Worm (Caenorhabditis elegans) whole organism, L1 larva: Measurements from ENCODE around the gene K10D11.5.

Experiments
- C34B4.2 ChIP-seq: sonication (generic microtip); optimal IDR thresholded peaks from 2 replicates; lab custom pipeline; 2017; ENCODE audit warnings: mild to moderate bottlenecking, missing genetic modification characterization, missing compliant biosample characterization
- F16B12.6 ChIP-seq: fragments of 150-350 bp; optimal IDR thresholded peaks from 2 replicates; lab custom pipeline; 2014; ENCODE audit warnings: missing biosample characterization, missing genetic modification characterization
- aly-2 ChIP-seq: fragments of 150-350 bp; optimal IDR thresholded peaks from 2 replicates; lab custom pipeline; 2014; ENCODE audit warnings: missing biosample characterization, missing genetic modification characterization
- ama-1 ChIP-seq: fragments of 150-350 bp; optimal IDR thresholded peaks from 2 replicates; lab custom pipeline; 2014
- blmp-1 ChIP-seq: fragments of 150-350 bp; optimal IDR thresholded peaks from 2 replicates; lab custom pipeline; 2014; ENCODE audit warnings: missing biosample characterization, missing genetic modification characterization
- dpl-1 ChIP-seq, 3 experiments: fragments of 150-350 bp in 2 of 3; sonication (generic microtip) in 1 of 3; optimal IDR thresholded peaks; 2 replicates each; lab custom pipeline; 2014 to 2017; ENCODE audit warnings: missing biosample characterization in 3 of 3, missing genetic modification characterization in 3 of 3, missing genetic modification reagents in 3 of 3
- efl-1 ChIP-seq, 4 experiments: fragments of 150-350 bp; optimal IDR thresholded peaks in 3 of 4; peaks in 1 of 4; 1 replicate in 1 of 4; 2 replicates in 3 of 4; lab custom pipeline; 2014; ENCODE audit warnings: missing biosample characterization in 2 of 4, missing genetic modification characterization in 2 of 4, missing genetic modification reagents in 2 of 4
- egl-13 ChIP-seq: sonication (generic microtip); optimal IDR thresholded peaks from 2 replicates; lab custom pipeline; 2016; ENCODE audit warnings: missing genotype, missing genetic modification reagents, missing genetic modification characterization, missing compliant biosample characterization
- elt-2 ChIP-seq: sonication (generic microtip); optimal IDR thresholded peaks from 2 replicates; lab custom pipeline; 2016; ENCODE audit warnings: missing genetic modification characterization, mild to moderate bottlenecking, inconsistent platforms, missing compliant biosample characterization, missing genetic modification reagents
- ets-5 ChIP-seq: fragments of 200-800 bp; sonication (Bioruptor generic); IDR thresholded peaks from 2 replicates; pipeline ENCODE4 v1.3.6; 2022; ENCODE audit warnings: missing genetic modification characterization, missing compliant biosample characterization
- fkh-8 ChIP-seq: sonication (generic microtip); optimal IDR thresholded peaks from 2 replicates; lab custom pipeline; 2016; ENCODE audit warnings: mild to moderate bottlenecking, missing genetic modification characterization, missing compliant biosample characterization
- hlh-17 ChIP-seq: fragments of 200-800 bp; sonication (Bioruptor generic); optimal IDR thresholded peaks from 2 replicates; lab custom pipeline; 2018; ENCODE audit warnings: missing genetic modification characterization, mild to moderate bottlenecking, missing compliant biosample characterization, moderate library complexity, borderline replicate concordance
- hlh-4 ChIP-seq: sonication (generic microtip); optimal IDR thresholded peaks from 2 replicates; lab custom pipeline; 2016; ENCODE audit warnings: mild to moderate bottlenecking, missing genetic modification characterization, missing compliant biosample characterization
- hpl-2 ChIP-seq: fragments of 150-350 bp; optimal IDR thresholded peaks from 2 replicates; lab custom pipeline; 2014; ENCODE audit warnings: missing biosample characterization, missing genetic modification reagents, missing genetic modification characterization
- irx-1 ChIP-seq: sonication (generic microtip); optimal IDR thresholded peaks from 2 replicates; lab custom pipeline; 2016; ENCODE audit warnings: missing genetic modification characterization, missing compliant biosample characterization
- lin-13 ChIP-seq: fragments of 150-350 bp; optimal IDR thresholded peaks from 2 replicates; lab custom pipeline; 2014; ENCODE audit warnings: missing biosample characterization, missing genetic modification reagents, missing genetic modification characterization
- lin-14 ChIP-seq: fragments of 200-800 bp; sonication (Bioruptor generic); optimal IDR thresholded peaks from 2 replicates; lab custom pipeline; 2018; ENCODE audit warnings: mild to moderate bottlenecking, missing genetic modification characterization, moderate library complexity, missing compliant biosample characterization
- lin-35 ChIP-seq, 2 experiments: fragments of 150-350 bp; optimal IDR thresholded peaks; 2 replicates each; lab custom pipeline; 2014; ENCODE audit warnings: missing biosample characterization in 2 of 2, missing genetic modification characterization in 2 of 2, missing genetic modification reagents in 2 of 2
- lir-3 ChIP-seq: sonication (generic microtip); optimal IDR thresholded peaks from 2 replicates; lab custom pipeline; 2016; ENCODE audit warnings: mild to moderate bottlenecking, missing genetic modification characterization, moderate library complexity, missing compliant biosample characterization; ENCODE audit not compliant: poor library complexity
- mab-9 ChIP-seq: fragments of 200-800 bp; sonication (Bioruptor generic); IDR thresholded peaks from 2 replicates; pipeline ENCODE4 v1.3.6; 2022; ENCODE audit warnings: missing genetic modification reagents, missing genetic modification characterization, missing compliant biosample characterization
- mdl-1 ChIP-seq, 2 experiments: fragments of 150-350 bp; optimal IDR thresholded peaks; 2 replicates each; lab custom pipeline; 2014 to 2017; ENCODE audit warnings: missing biosample characterization in 2 of 2, missing genetic modification characterization in 2 of 2, inconsistent platforms in 1 of 2
- mef-2 ChIP-seq: fragments of 150-350 bp; optimal IDR thresholded peaks from 2 replicates; lab custom pipeline; 2014; ENCODE audit warnings: missing biosample characterization, missing genetic modification characterization
- nhr-11 ChIP-seq: fragments of 150-350 bp; optimal IDR thresholded peaks from 2 replicates; lab custom pipeline; 2014; ENCODE audit warnings: missing biosample characterization, missing genetic modification characterization
- nhr-20 ChIP-seq: sonication (generic microtip); optimal IDR thresholded peaks from 2 replicates; lab custom pipeline; 2016; ENCODE audit warnings: mild to moderate bottlenecking, missing genetic modification characterization, missing compliant biosample characterization
- nhr-28 ChIP-seq: fragments of 150-350 bp; optimal IDR thresholded peaks from 2 replicates; lab custom pipeline; 2014; ENCODE audit warnings: missing biosample characterization, missing genetic modification characterization
- nhr-71 ChIP-seq: sonication (generic microtip); optimal IDR thresholded peaks from 2 replicates; lab custom pipeline; 2016; ENCODE audit warnings: mild to moderate bottlenecking, missing genetic modification characterization, moderate library complexity, missing compliant biosample characterization
- nhr-77 ChIP-seq: fragments of 150-350 bp; optimal IDR thresholded peaks from 2 replicates; lab custom pipeline; 2014; ENCODE audit warnings: missing biosample characterization, missing genetic modification characterization
- nhr-84 ChIP-seq: sonication (generic microtip); optimal IDR thresholded peaks from 2 replicates; lab custom pipeline; 2017; ENCODE audit warnings: missing biosample characterization, missing genetic modification characterization
- rnt-1 ChIP-seq: sonication (generic microtip); optimal IDR thresholded peaks from 2 replicates; lab custom pipeline; 2016; ENCODE audit warnings: mild to moderate bottlenecking, missing genetic modification characterization, moderate library complexity, missing compliant biosample characterization
- sup-37 ChIP-seq: fragments of 200-800 bp; sonication (Bioruptor generic); optimal IDR thresholded peaks from 2 replicates; lab custom pipeline; 2018; ENCODE audit warnings: mild to moderate bottlenecking, missing genetic modification characterization, missing compliant biosample characterization
- swsn-7 ChIP-seq: sonication (generic microtip); optimal IDR thresholded peaks from 2 replicates; lab custom pipeline; 2016; ENCODE audit warnings: missing genetic modification characterization, missing compliant biosample characterization
- tbx-2 ChIP-seq: sonication (generic microtip); optimal IDR thresholded peaks from 2 replicates; lab custom pipeline; 2016; ENCODE audit warnings: missing genetic modification characterization, missing compliant biosample characterization
- tlp-1 ChIP-seq: fragments of 150-350 bp; optimal IDR thresholded peaks from 2 replicates; lab custom pipeline; 2014; ENCODE audit warnings: missing biosample characterization, missing genetic modification characterization
- unc-62 ChIP-seq: fragments of 150-350 bp; optimal IDR thresholded peaks from 2 replicates; lab custom pipeline; 2014; ENCODE audit warnings: missing biosample characterization, missing genetic modification reagents, missing genetic modification characterization
- unc-86 ChIP-seq: sonication (generic microtip); optimal IDR thresholded peaks from 2 replicates; lab custom pipeline; 2016; ENCODE audit warnings: missing genetic modification characterization, missing compliant biosample characterization
- unc-98 ChIP-seq: fragments of 200-800 bp; sonication (Bioruptor generic); IDR thresholded peaks from 2 replicates; pipeline ENCODE4 v1.3.6; 2022; ENCODE audit warnings: missing genetic modification characterization, missing compliant biosample characterization
- vab-15 ChIP-seq: sonication (generic microtip); optimal IDR thresholded peaks from 2 replicates; lab custom pipeline; 2017; ENCODE audit warnings: missing genotype, mild to moderate bottlenecking, missing genetic modification characterization, missing compliant biosample characterization
- xbp-1 ChIP-seq: sonication (generic microtip); optimal IDR thresholded peaks from 2 replicates; lab custom pipeline; 2016; ENCODE audit warnings: missing genetic modification characterization, missing compliant biosample characterization
- ztf-11 ChIP-seq, 2 experiments: sonication (generic microtip); optimal IDR thresholded peaks; 2 replicates each; lab custom pipeline; 2016 to 2017; ENCODE audit warnings: missing genetic modification characterization in 2 of 2, missing biosample characterization in 1 of 2, missing compliant biosample characterization in 1 of 2

The K10D11.5 gene

ce11 chrIV:13028746-13029673, 37.4 kb upstream of the K10D11.5 start:
- TF ChIP-seq dpl-1 (GFP tag; optimal IDR thresholded peaks at IDR 0.05; lab: Kevin White, UChicago) (peak in 2 of 3 experiments; percentile 2 to 36), tlp-1 (tag; lab: Kevin White, UChicago) (no peak), swsn-7 (tag; lab: Kevin White, UChicago) (no peak), unc-86 (tag; lab: Kevin White, UChicago) (no peak), blmp-1 (tag; lab: Kevin White, UChicago) (peak; percentile 16), unc-62 (GFP tag; lab: Kevin White, UChicago) (no peak), nhr-77 (no peak), efl-1 (optimal IDR thresholded peaks at IDR 0.05; lab: Kevin White, UChicago) (peak; percentile 29 to 44), efl-1 (GFP tag; optimal IDR thresholded peaks at IDR 0.05 in 1 of 2; lab: Kevin White, UChicago) (peak; percentile 68 to 95), vab-15 (no peak), nhr-20 (no peak), hlh-17 (GFP tag; lab: Kevin White, UChicago) (no peak), lin-35 (GFP tag; optimal IDR thresholded peaks at IDR 0.05; lab: Kevin White, UChicago) (no peak), F16B12.6 (tag; lab: Kevin White, UChicago) (peak; percentile 47), mdl-1 (tag; optimal IDR thresholded peaks at IDR 0.05; lab: Kevin White, UChicago) (no peak), ama-1 (lab: Kevin White, UChicago) (no peak), elt-2 (tag; lab: Kevin White, UChicago) (peak; percentile 3), irx-1 (tag; lab: Kevin White, UChicago) (no peak), hlh-4 (tag; lab: Kevin White, UChicago) (no peak)

DNA sequence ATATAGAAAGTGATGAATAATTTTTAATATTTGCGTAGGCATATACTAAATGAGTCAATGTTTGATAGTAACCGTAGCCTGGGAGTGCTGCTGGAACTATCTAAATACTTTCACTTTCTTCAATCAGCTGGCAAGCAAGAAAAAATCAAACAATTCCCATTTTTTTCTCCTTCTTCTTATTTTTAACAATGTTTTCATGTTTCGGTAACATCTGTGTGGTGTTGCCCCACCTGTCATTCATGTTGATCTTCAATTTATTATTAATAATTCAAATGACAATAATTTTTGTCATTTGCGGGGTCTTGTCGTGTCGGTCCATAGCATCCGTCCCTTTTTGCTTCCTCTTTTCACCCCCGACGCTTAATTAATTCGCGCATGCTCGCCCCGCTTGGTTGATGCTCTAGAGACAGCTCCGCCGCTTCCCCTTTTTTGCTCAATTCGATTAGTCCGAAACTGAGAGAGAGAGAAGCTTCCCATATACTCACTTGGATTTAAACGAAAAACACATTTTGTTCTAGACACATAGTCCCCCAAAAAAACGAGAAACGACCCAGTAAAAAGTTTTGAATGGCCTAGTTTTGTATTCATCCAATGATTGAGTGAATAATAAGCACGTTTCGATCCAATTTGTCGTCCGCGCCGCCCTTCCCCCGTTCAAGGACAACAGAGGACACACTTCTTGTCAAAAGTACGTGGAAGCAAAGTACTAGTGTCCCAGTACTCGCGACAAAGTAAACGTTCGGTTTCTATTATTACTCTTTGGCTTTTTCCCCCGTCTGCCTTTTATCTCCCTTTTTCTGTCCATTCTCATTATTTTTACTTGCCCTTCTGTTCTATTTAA, 36.4 kb upstream of the K10D11.5 start:
- peak; percentile 42 for TF ChIP-seq tbx-2 (tag; lab: Kevin White, UChicago)
- no peak for TF ChIP-seq vab-15
- peak; percentile 8 for TF ChIP-seq fkh-8
- TF ChIP-seq nhr-20 = no peak
- no peak for TF ChIP-seq lin-13 (GFP tag; lab: Kevin White, UChicago)
- peak; percentile 1 for TF ChIP-seq unc-86 (tag; lab: Kevin White, UChicago)
- TF ChIP-seq ets-5 (GFP tag; lab: Robert Waterston, UW) = no peak
- peak in 1 of 2 experiments; percentile 15 for TF ChIP-seq ztf-11 (tag; optimal IDR thresholded peaks at IDR 0.05; lab: Kevin White, UChicago)
- TF ChIP-seq lin-14 = peak; percentile 70
- TF ChIP-seq nhr-84 = no peak
- TF ChIP-seq xbp-1 (tag; lab: Kevin White, UChicago) = no peak
- no peak for TF ChIP-seq hpl-2 (GFP tag; lab: Kevin White, UChicago)
- peak; percentile 23 for TF ChIP-seq nhr-71 (tag; lab: Kevin White, UChicago)
- no peak for TF ChIP-seq sup-37 (GFP tag; lab: Kevin White, UChicago)
- no peak for TF ChIP-seq lir-3 (tag; lab: Kevin White, UChicago)
- TF ChIP-seq mdl-1 (tag; optimal IDR thresholded peaks at IDR 0.05; lab: Kevin White, UChicago) = no peak
- no peak for TF ChIP-seq mef-2
- TF ChIP-seq C34B4.2 = no peak
- TF ChIP-seq nhr-11 (tag; lab: Kevin White, UChicago) = no peak
- no peak for TF ChIP-seq nhr-28
- TF ChIP-seq elt-2 (tag; lab: Kevin White, UChicago) = no peak
- no peak for TF ChIP-seq rnt-1
- TF ChIP-seq aly-2 (tag; lab: Kevin White, UChicago) = no peak
- peak; percentile 63 for TF ChIP-seq egl-13
- TF ChIP-seq tlp-1 (tag; lab: Kevin White, UChicago) = no peak
- no peak for TF ChIP-seq hlh-4 (tag; lab: Kevin White, UChicago)
- TF ChIP-seq unc-98 = no peak
- no peak for TF ChIP-seq mab-9 (GFP tag; lab: Robert Waterston, UW)
- TF ChIP-seq, all 84 proteins: peak for 7
